Worm (Caenorhabditis elegans) whole organism, late embryonic: ENCODE measurements around the gene T23B7.3.
"Not testable (repeated sequence)": the region's sequence is repeated elsewhere in the genome, so short reads cannot be mapped to it uniquely, and the experiment has no call there.

Experiments used
- C08G9.2 ChIP-seq: sonication (generic microtip); optimal IDR thresholded peaks from 2 replicates; lab custom pipeline; 2016; ENCODE audit warnings: mild to moderate bottlenecking, missing genetic modification characterization, moderate library complexity, missing compliant biosample characterization
- F13H6.1 ChIP-seq: sonication (generic microtip); optimal IDR thresholded peaks from 2 replicates; lab custom pipeline; 2016; ENCODE audit warnings: missing genetic modification characterization, missing compliant biosample characterization
- K02D7.2 ChIP-seq: sonication (generic microtip); optimal IDR thresholded peaks from 2 replicates; lab custom pipeline; 2017; ENCODE audit warnings: mild to moderate bottlenecking, missing genetic modification characterization, missing compliant biosample characterization
- ahr-1 ChIP-seq: sonication (generic microtip); optimal IDR thresholded peaks from 2 replicates; lab custom pipeline; 2016; ENCODE audit warnings: missing genetic modification characterization, missing compliant biosample characterization
- ceh-18 ChIP-seq: sonication (generic microtip); optimal IDR thresholded peaks from 2 replicates; lab custom pipeline; 2016; ENCODE audit warnings: missing genetic modification characterization, missing compliant biosample characterization
- ceh-31 ChIP-seq: sonication (generic microtip); optimal IDR thresholded peaks from 2 replicates; lab custom pipeline; 2016; ENCODE audit warnings: missing genetic modification characterization, missing compliant biosample characterization
- ceh-45 ChIP-seq: fragments of 200-800 bp; sonication (Bioruptor generic); IDR thresholded peaks from 2 replicates; pipeline ENCODE4 v1.3.6; 2022; ENCODE audit warnings: missing genetic modification reagents, missing genetic modification characterization, missing compliant biosample characterization
- ceh-48 ChIP-seq: sonication (generic microtip); optimal IDR thresholded peaks from 2 replicates; lab custom pipeline; 2016; ENCODE audit warnings: missing genetic modification characterization, inconsistent platforms, missing compliant biosample characterization
- che-1 ChIP-seq: sonication (generic microtip); optimal IDR thresholded peaks from 2 replicates; lab custom pipeline; 2016; ENCODE audit warnings: mild to moderate bottlenecking, missing genetic modification characterization, missing compliant biosample characterization
- elt-2 ChIP-seq: sonication (generic microtip); optimal IDR thresholded peaks from 2 replicates; lab custom pipeline; 2016; ENCODE audit warnings: missing genetic modification reagents, missing genetic modification characterization, missing compliant biosample characterization
- elt-4 ChIP-seq: sonication (generic microtip); optimal IDR thresholded peaks from 2 replicates; lab custom pipeline; 2016; ENCODE audit warnings: missing genetic modification characterization, missing compliant biosample characterization
- hlh-30 ChIP-seq: sonication (generic microtip); optimal IDR thresholded peaks from 2 replicates; lab custom pipeline; 2017; ENCODE audit warnings: antibody characterized with exemption, missing genetic modification characterization, missing compliant biosample characterization; ENCODE audit not compliant: insufficient read depth
- hlh-6 ChIP-seq: sonication (generic microtip); optimal IDR thresholded peaks from 2 replicates; lab custom pipeline; 2016; ENCODE audit warnings: missing genotype, missing genetic modification characterization, missing compliant biosample characterization
- nhr-11 ChIP-seq: fragments of 150-350 bp; optimal IDR thresholded peaks from 2 replicates; lab custom pipeline; 2014; ENCODE audit warnings: missing biosample characterization, missing genetic modification characterization
- odd-2 ChIP-seq: sonication (generic microtip); optimal IDR thresholded peaks from 2 replicates; lab custom pipeline; 2017; ENCODE audit warnings: antibody characterized with exemption, mild to moderate bottlenecking, missing genetic modification characterization, missing compliant biosample characterization
- pat-9 ChIP-seq: fragments of 200-800 bp; sonication (Bioruptor generic); optimal IDR thresholded peaks from 2 replicates; lab custom pipeline; 2018; ENCODE audit warnings: mild to moderate bottlenecking, missing genetic modification characterization, moderate library complexity, missing compliant biosample characterization
- pqm-1 ChIP-seq: sonication (generic microtip); optimal IDR thresholded peaks from 2 replicates; lab custom pipeline; 2016; ENCODE audit warnings: missing genetic modification characterization, missing compliant biosample characterization
- sox-4 ChIP-seq: sonication (generic microtip); optimal IDR thresholded peaks from 2 replicates; lab custom pipeline; 2017; ENCODE audit warnings: mild to moderate bottlenecking, missing genetic modification characterization, inconsistent platforms, missing compliant biosample characterization
- unc-42 ChIP-seq: sonication (generic microtip); optimal IDR thresholded peaks from 2 replicates; lab custom pipeline; 2016; ENCODE audit warnings: missing genotype, missing genetic modification characterization, missing compliant biosample characterization
- unc-55 ChIP-seq: sonication (generic microtip); optimal IDR thresholded peaks from 2 replicates; lab custom pipeline; 2017; ENCODE audit warnings: missing biosample characterization, missing genetic modification reagents, missing genetic modification characterization
- ztf-16 ChIP-seq: sonication (generic microtip); optimal IDR thresholded peaks from 2 replicates; lab custom pipeline; 2017; ENCODE audit warnings: missing genetic modification characterization, missing compliant biosample characterization

Gene T23B7.3

DNA sequence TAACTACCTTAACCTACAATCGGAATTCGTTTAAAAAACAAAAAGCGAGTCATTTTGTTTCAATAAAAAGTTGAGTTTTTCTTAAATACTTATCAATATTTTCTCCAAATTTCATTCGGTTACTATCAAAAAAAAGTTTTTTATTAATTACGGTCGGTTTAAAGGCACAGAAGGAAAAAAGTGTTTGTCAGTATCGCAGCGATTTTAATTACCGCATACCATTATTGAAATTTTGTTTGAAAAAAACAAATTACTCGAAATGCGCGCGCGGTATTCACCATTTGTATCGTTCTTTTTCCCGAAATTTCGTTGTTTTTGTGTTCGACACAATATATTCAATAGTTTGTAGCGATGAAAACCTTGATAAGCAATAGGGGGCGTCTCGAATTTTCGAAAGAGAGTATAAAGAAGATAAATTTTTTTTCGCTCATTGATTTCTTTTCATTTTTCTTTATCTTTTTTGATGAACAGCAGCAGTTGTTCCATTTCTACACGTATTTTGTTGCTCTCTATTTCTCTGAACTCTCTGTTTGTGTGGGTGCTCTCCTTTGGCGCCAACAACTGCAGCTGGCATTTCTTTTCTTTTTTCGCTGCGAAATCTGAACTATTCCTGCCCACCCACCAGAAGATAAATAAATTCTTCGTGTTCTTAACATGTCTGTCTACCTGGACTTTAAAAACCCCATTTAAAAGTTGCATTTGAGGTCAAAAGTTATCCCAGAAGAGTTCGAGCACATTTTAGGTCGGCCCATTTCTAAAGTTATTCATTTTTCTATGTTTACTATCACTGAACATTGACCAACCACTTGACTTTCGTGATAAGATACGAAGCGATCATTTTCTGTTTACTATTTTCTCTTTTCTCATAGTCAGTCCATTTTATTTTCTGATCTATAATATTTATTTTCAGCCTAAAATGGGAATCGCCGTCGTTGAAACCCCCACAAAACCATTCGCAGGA, 38.8 kb downstream of the T23B7.3 start, which contains the start of gene pgm-1:
TSS of gene pgm-1 (plus strand) at position 911 of the 961 bp plus-strand sequence.
- TF ChIP-seq elt-2 (tag; lab: Kevin White, UChicago) = peak; percentile 45
- TF ChIP-seq ceh-18 = peak; percentile 50
- no peak for TF ChIP-seq ztf-16 (tag; lab: Kevin White, UChicago)
- TF ChIP-seq, all 69 proteins: peak for 2

DNA sequence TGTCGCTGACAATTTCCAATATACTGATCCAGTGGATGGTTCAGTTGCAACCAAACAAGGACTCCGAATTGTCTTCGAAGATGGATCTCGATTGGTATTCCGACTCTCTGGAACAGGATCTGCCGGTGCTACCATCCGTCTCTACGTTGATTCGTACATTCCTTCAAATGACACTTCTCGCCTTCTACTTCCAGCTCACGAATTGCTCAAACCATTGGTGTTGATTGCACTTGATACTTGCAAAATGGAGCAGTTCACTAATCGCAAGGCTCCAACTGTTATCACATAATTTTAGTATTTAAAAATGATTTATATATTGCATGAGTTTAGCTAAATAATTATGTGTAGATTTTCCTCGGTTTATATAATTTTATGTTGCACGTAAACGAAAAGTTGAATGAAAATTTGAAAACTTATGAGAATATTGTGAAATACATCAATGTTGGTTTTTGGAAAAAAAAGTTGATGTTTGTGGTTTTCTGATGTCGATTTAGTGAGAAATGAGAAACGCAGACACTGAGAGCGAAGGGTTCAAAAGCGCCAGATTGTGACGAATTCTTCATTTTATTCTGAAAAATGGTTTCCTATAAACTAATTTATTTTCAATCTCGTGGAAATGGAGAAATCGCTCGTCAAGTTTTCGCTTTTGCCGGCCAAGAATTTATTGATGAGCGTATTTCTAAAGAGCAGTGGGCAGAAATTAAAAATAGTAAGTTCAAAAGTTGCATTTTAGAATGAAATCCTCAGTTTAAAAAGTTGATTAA, 41.2 kb downstream of the T23B7.3 start, which contains the start of gene gst-9:
TSS of gene gst-9 (plus strand) at position 574 of the 764 bp plus-strand sequence.
- no peak for TF ChIP-seq ceh-45 (GFP tag; lab: Robert Waterston, UW)
- TF ChIP-seq ahr-1 = no peak
- TF ChIP-seq, all 69 proteins: peak for 0

DNA sequence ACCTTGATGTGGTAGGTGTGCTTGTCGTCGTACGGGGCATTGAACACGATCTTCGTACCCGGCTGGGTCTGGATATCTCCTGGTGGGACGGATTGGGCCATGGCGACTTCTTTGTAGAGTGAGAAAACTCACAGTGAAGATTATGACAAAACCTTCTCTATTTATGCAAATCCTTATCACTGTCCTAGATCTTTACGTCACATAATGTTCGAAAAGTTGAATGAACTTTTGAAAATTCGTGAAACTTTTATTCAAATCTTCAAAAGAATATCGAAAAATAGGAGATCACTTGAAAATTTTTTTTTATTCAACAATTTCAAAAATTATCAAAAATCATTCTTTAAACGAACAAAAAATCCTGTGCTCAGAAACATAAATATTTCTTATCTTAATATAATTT, 42.6 kb downstream of the T23B7.3 start, which contains the start of gene msp-33:
TSS of gene msp-33 (minus strand) at position 101 of the 400 bp plus-strand sequence.
- TF ChIP-seq elt-4 (tag; lab: Kevin White, UChicago) (no peak), unc-55 (GFP tag; lab: Kevin White, UChicago) (no peak), odd-2 (tag; lab: Kevin White, UChicago) (no peak), ceh-31 (no peak), C08G9.2 (no peak), che-1 (no peak), F13H6.1 (tag; lab: Kevin White, UChicago) (no peak), pat-9 (tag; lab: Kevin White, UChicago) (no peak), hlh-30 (no peak), K02D7.2 (tag; lab: Kevin White, UChicago) (no peak), pqm-1 (tag; lab: Kevin White, UChicago) (no peak), nhr-11 (no peak), sox-4 (tag; lab: Kevin White, UChicago) (no peak)
- TF ChIP-seq, all 69 proteins: peak for 0

DNA sequence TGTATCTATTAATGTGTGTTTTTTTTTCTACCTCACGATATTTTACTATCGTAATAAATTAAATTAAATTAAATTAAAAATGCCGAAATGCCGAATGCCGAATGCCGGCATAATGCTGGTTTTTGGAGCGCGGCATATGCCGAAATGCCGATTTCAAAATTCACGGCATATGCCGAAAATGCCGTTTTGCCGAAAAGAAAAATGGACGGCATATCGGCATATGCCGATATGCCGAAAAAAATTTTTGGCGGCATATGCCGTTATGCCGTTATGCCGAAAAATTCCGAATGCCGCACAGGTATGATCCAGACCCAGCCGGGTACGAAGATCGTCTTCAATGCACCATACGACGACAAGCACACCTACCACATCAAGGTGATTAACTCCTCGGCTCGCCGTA, 48.5 kb downstream of the T23B7.3 start, which contains the start of gene msp-32:
TSS of gene msp-32 (plus strand) at position 301 of the 400 bp plus-strand sequence.
- not testable (repeated sequence) for TF ChIP-seq hlh-6 (tag; lab: Kevin White, UChicago); unc-42; ceh-48
- TF ChIP-seq, all 69 proteins: peak for 0; not testable (repeated sequence) for 69
